Fruit fly (Drosophila melanogaster): ENCODE results near the gene CG31823.

CG31823 gene

DNA sequence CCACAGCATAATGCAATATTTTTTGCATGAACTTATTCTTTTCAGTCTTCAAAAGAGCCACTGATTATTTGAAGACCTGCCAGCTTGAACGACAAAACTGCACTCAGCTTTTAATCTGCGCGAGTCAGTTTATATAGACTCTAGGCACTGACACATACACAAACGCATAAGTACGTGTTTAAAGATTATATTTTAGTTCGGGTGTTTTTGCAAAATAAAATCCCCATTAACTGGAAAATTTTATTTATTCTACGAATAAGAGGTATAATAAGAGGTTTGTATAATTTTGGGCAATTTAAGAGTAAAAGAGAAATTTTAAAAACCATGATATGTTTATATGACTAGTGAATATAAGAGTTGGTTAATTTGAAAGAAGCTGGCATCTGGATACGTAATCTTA is 6.6 kb downstream of the CG31823 start, which contains the start of gene Tep1:
Gene Tep1 (minus strand): TSS at position 101 of the 400 bp plus-strand sequence.
- TF ChIP-seq CG12605 (GFP tag; IDR thresholded peaks at IDR 0.05) (no peak), CG14655 (GFP tag; optimal IDR thresholded peaks at IDR 0.05) (no peak), Pif1A (GFP tag; optimal IDR thresholded peaks at IDR 0.05) (no peak), D1 (tag; optimal IDR thresholded peaks at IDR 0.05) (no peak), CG9948 (tag; optimal IDR thresholded peaks at IDR 0.05) (no peak), CG34367 (tag; optimal IDR thresholded peaks at IDR 0.05) (no peak), CG32121 (GFP tag; IDR thresholded peaks at IDR 0.05) (no peak), EcR (GFP tag; optimal IDR thresholded peaks at IDR 0.05) (no peak), CG15710 (tag; optimal IDR thresholded peaks at IDR 0.05) (no peak), fd96Ca (GFP tag; IDR thresholded peaks at IDR 0.05) (no peak), CG17806 (tag; optimal IDR thresholded peaks at IDR 0.05) (no peak), CG13204 (GFP tag; optimal IDR thresholded peaks at IDR 0.05) (no peak), rn (GFP tag; IDR thresholded peaks at IDR 0.05) (no peak), Pif1B (GFP tag; optimal IDR thresholded peaks at IDR 0.05) (no peak), CG10348 (GFP tag; IDR thresholded peaks at IDR 0.05) (no peak), CG8301 (tag; optimal IDR thresholded peaks at IDR 0.05) (no peak), CG8159 (tag; optimal IDR thresholded peaks at IDR 0.05) (no peak), CG4496 (GFP tag; IDR thresholded peaks at IDR 0.05) (no peak), Snoo (tag; optimal IDR thresholded peaks at IDR 0.05) (no peak)

DNA sequence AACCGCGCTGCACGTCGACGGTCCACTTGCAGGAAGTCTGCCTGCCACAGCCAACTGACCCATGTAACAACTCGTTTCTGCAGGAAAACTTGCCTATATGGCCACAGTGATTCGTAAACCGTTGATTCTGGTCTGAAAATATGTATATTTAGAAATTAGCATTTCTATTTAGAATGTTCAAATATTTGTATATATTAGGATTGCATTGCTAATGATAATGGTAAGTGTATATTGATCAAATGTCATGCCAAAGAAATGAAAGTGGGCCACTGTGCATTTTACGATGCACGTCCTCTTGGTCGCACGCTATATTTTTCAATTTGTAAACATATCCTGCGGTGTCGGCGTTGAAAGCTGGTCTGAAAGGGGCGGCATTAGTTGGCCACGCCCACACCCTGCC is 14.1 kb downstream of the CG31823 start:
- no peak for TF ChIP-seq CG10348 (GFP tag; IDR thresholded peaks at IDR 0.05)
- TF ChIP-seq CG14655 (GFP tag; optimal IDR thresholded peaks at IDR 0.05): peak; percentile 38
- TF ChIP-seq Pif1B (GFP tag; optimal IDR thresholded peaks at IDR 0.05): peak; percentile 16
- TF ChIP-seq CG34367 (tag; optimal IDR thresholded peaks at IDR 0.05): peak; percentile 48
- TF ChIP-seq CG8159 (tag; optimal IDR thresholded peaks at IDR 0.05): peak; percentile 59

DNA sequence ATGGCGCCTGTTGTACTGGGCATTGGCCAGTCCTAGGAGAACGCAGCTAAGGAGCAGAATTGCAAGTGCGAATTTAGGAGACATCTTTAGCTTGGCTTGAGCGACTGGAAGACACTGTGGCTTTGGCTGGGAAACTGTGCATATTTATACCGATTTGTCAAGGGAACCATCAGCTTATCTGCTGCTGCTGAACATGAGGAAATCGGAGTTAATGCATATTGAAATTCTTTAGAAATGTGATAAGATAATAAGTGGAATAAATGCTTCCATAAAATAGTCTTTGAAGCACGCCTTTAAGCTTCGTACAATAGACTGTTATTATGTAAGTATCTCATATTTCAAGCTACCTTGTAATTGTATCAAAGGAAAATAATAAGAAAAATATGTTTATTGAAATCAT is 17.2 kb downstream of the CG31823 start, which contains the start of gene CG44475:
Gene CG44475 (minus strand): TSS at position 101 of the 400 bp plus-strand sequence.
- TF ChIP-seq CG34367 (tag; optimal IDR thresholded peaks at IDR 0.05) (no peak), CG13204 (GFP tag; optimal IDR thresholded peaks at IDR 0.05) (no peak), D1 (tag; optimal IDR thresholded peaks at IDR 0.05) (no peak), Pif1B (GFP tag; optimal IDR thresholded peaks at IDR 0.05) (no peak), CG17806 (tag; optimal IDR thresholded peaks at IDR 0.05) (no peak), CG8159 (tag; optimal IDR thresholded peaks at IDR 0.05) (no peak), EcR (GFP tag; optimal IDR thresholded peaks at IDR 0.05) (no peak), fd96Ca (GFP tag; IDR thresholded peaks at IDR 0.05) (no peak), Pif1A (GFP tag; optimal IDR thresholded peaks at IDR 0.05) (no peak), CG12605 (GFP tag; IDR thresholded peaks at IDR 0.05) (no peak)

DNA sequence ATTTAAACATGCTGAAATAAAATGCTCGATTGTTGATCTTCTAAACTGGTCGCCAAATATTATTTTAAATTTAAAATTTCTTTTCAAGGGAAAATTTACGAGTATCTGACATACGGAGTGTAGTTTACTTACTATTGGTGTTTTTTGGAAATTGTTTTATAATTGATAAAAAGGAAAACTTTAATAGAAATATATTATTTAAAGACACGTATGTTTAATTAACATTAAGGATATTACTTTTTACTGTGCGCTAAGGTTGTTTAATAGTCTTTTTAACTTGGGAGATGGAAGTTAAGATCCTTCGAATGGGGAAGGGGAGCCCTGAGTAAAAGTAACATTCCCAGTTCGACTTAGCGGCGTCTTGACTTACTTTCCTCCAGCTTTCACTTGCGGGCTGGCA is 20.3 kb downstream of the CG31823 start, which contains the start of gene CG7653:
Gene CG7653 (minus strand): TSS at position 101 of the 400 bp plus-strand sequence.
- TF ChIP-seq CG12605 (GFP tag; IDR thresholded peaks at IDR 0.05): no peak
- TF ChIP-seq Snoo (tag; optimal IDR thresholded peaks at IDR 0.05): no peak
- no peak for TF ChIP-seq CG4496 (GFP tag; IDR thresholded peaks at IDR 0.05)
- no peak for TF ChIP-seq CG17806 (tag; optimal IDR thresholded peaks at IDR 0.05)
- no peak for TF ChIP-seq D1 (tag; optimal IDR thresholded peaks at IDR 0.05)
- TF ChIP-seq Pif1A (GFP tag; optimal IDR thresholded peaks at IDR 0.05): no peak
- TF ChIP-seq fd96Ca (GFP tag; IDR thresholded peaks at IDR 0.05): no peak
- TF ChIP-seq Pif1B (GFP tag; optimal IDR thresholded peaks at IDR 0.05): no peak

DNA sequence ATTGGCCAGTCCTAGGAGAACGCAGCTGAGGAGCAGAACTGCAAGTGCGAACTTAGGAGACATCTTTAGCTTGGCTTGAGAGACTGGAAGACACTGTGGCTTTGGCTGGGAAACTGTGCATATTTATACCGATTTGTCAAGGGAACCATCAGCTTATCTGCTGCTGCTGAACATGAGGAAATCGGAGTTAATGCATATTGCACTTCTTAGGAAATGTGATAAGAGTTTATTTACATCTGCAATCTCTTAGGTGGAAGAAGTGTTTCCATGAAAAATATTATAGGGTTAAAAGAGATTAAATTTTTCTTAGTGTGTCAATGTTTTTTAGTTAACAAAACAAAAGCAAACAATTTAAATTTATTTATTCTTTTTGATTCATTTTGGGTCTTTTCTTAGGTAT is 35.0 kb downstream of the CG31823 start, which contains the start of gene CG42792:
Gene CG42792 (minus strand): TSS at position 101 of the 400 bp plus-strand sequence.
- TF ChIP-seq CG8159 (tag; optimal IDR thresholded peaks at IDR 0.05) (no peak), EcR (GFP tag; optimal IDR thresholded peaks at IDR 0.05) (no peak), CG8301 (tag; optimal IDR thresholded peaks at IDR 0.05) (no peak), CG13204 (GFP tag; optimal IDR thresholded peaks at IDR 0.05) (no peak), fd96Ca (GFP tag; IDR thresholded peaks at IDR 0.05) (no peak), CG12605 (GFP tag; IDR thresholded peaks at IDR 0.05) (no peak), gl (tag; optimal IDR thresholded peaks at IDR 0.05) (no peak), D1 (tag; optimal IDR thresholded peaks at IDR 0.05) (no peak), Ets98B (GFP tag; IDR thresholded peaks at IDR 0.05) (no peak), rn (GFP tag; IDR thresholded peaks at IDR 0.05) (no peak), CG15710 (tag; optimal IDR thresholded peaks at IDR 0.05) (no peak), CG17806 (tag; optimal IDR thresholded peaks at IDR 0.05) (no peak), CG34367 (tag; optimal IDR thresholded peaks at IDR 0.05) (no peak), CG9948 (tag; optimal IDR thresholded peaks at IDR 0.05) (no peak), CG32121 (GFP tag; IDR thresholded peaks at IDR 0.05) (no peak), Snoo (tag; optimal IDR thresholded peaks at IDR 0.05) (no peak), Pif1A (GFP tag; optimal IDR thresholded peaks at IDR 0.05) (no peak)

DNA sequence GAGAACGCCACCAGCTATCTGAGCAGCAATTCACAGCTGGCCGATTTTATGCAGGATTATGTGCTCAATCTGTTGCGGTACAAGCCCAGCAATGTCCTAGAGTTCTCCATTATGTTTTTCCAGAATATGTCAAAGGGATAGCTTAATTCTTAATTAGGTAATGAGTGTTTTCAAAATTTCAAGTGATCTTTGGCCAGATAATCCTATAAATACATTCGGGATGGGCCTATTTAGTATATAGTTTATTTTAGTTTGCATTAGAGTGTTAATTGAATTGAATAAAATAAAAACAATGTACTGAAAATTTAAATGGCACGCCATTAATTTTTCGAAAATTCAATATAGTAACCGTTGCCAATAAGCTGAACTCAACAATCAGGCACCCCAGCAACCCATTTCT is 46.5 kb downstream of the CG31823 start, which contains the start of gene Tektin-A:
Gene Tektin-A (plus strand): TSS at position 301 of the 400 bp plus-strand sequence.
- TF ChIP-seq Pif1B (GFP tag; optimal IDR thresholded peaks at IDR 0.05) (no peak), Ets98B (GFP tag; IDR thresholded peaks at IDR 0.05) (no peak), gl (tag; optimal IDR thresholded peaks at IDR 0.05) (no peak), CG14655 (GFP tag; optimal IDR thresholded peaks at IDR 0.05) (no peak), CG12605 (GFP tag; IDR thresholded peaks at IDR 0.05) (no peak), CG8301 (tag; optimal IDR thresholded peaks at IDR 0.05) (no peak), D1 (tag; optimal IDR thresholded peaks at IDR 0.05) (no peak), CG10348 (GFP tag; IDR thresholded peaks at IDR 0.05) (no peak), CG4496 (GFP tag; IDR thresholded peaks at IDR 0.05) (no peak), CG15710 (tag; optimal IDR thresholded peaks at IDR 0.05) (no peak), EcR (GFP tag; optimal IDR thresholded peaks at IDR 0.05) (no peak)

Data from whole organism, pupa.